Fruit fly (Drosophila melanogaster): ENCODE results near the gene Rpp30.

- TF ChIP-seq Dll (optimal IDR thresholded peaks at IDR 0.05) (no peak), psq (optimal IDR thresholded peaks at IDR 0.05) (no peak), pan (optimal IDR thresholded peaks at IDR 0.05) (no peak), EcR (GFP tag; optimal IDR thresholded peaks at IDR 0.05) (no peak), CG8478 (optimal IDR thresholded peaks at IDR 0.05) (no peak)
Measured at dm6 chr2L:297480-298284, 45.5 kb upstream of the Rpp30 start, which contains the start of gene Pi3K21B.
